Worm (Caenorhabditis elegans) whole organism, L3 larva: ENCODE results near the gene egl-47.

ENCODE experiments used
- ama-1 ChIP-seq: fragments of 150-350 bp; optimal IDR thresholded peaks from 2 replicates; lab custom pipeline; 2018
- mdl-1 ChIP-seq: fragments of 150-350 bp; optimal IDR thresholded peaks from 2 replicates; lab custom pipeline; 2014; ENCODE audit warnings: missing biosample characterization, missing genetic modification characterization
- nfya-1 ChIP-seq: sonication (generic microtip); optimal IDR thresholded peaks from 2 replicates; lab custom pipeline; 2017; ENCODE audit warnings: missing genetic modification characterization, mild to moderate bottlenecking, missing compliant biosample characterization, antibody characterized with exemption, moderate library complexity; ENCODE audit not compliant: insufficient read depth
- skn-1 ChIP-seq: fragments of 150-350 bp; optimal IDR thresholded peaks from 2 replicates; lab custom pipeline; 2014; ENCODE audit warnings: missing biosample characterization, missing genetic modification characterization
- snpc-4 ChIP-seq: fragments of 150-350 bp; optimal IDR thresholded peaks from 2 replicates; lab custom pipeline; 2014; ENCODE audit warnings: missing biosample characterization, missing genetic modification characterization

DNA sequence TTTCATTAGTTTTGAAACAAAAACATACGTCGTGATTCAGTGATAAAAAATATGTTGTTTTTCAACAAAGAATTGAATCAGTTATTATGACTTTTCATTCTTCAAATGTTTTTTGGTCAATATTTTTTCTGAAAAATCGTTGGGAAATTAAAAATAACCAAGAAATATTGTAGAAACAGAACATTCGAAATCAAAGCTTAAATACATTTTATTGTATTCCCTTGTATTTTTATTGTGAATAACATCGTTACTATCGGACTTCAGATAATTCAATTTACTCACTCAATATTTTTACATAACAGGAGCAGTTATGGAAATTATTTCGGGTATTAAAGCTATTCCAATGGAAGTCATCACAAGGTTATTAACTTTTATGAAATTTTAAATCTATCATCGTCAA, 17.3 kb downstream of the egl-47 start, which contains the start of gene C50H2.4:
- TF ChIP-seq snpc-4 (no peak), nfya-1 (tag; lab: Kevin White, UChicago) (no peak), mdl-1 (no peak), skn-1 (no peak), ama-1 (lab: Kevin White, UChicago) (no peak)
